Fruit fly (Drosophila melanogaster) whole organism, embryonic: ENCODE results near the gene HDAC6.
A peak's percentile ranks its signal among the peaks of the same experiment; 100 is the strongest.

Experiments used
- Asciz ChIP-seq: fragments of 200-800 bp; sonication (Bioruptor generic); optimal IDR thresholded peaks from 2 replicates; lab custom pipeline; 2017; ENCODE audit warnings: missing biosample characterization, mild to moderate bottlenecking, missing genetic modification characterization, missing genetic modification reagents
- Atf3 ChIP-seq: fragments of 200-800 bp; sonication (Bioruptor generic); optimal IDR thresholded peaks from 3 replicates; lab custom pipeline; 2016; ENCODE audit warnings: missing biosample characterization, missing genetic modification characterization
- Awh ChIP-seq: fragments of 200-800 bp; sonication (Bioruptor generic); IDR thresholded peaks from 2 replicates; pipeline ENCODE4, ENCODE4 v1.3.6; 2022; ENCODE audit warnings: missing biosample characterization, missing genetic modification characterization
- CG12104 ChIP-seq: fragments of 200-800 bp; sonication (Bioruptor generic); optimal IDR thresholded peaks from 3 replicates; lab custom pipeline; 2016; ENCODE audit warnings: missing biosample characterization, missing genetic modification characterization
- CG14860 ChIP-seq: fragments of 200-800 bp; sonication (Bioruptor generic); IDR thresholded peaks from 3 replicates; pipeline ENCODE4 v1.3.6; 2022; ENCODE audit warnings: missing biosample characterization, missing genetic modification characterization; ENCODE audit not compliant: partially characterized antibody
- CG14965 ChIP-seq: fragments of 200-800 bp; sonication (Bioruptor generic); optimal IDR thresholded peaks from 2 replicates; lab custom pipeline; 2016; ENCODE audit warnings: missing biosample characterization, missing genetic modification characterization, borderline replicate concordance
- CG15479 ChIP-seq: fragments of 200-800 bp; sonication (Bioruptor generic); optimal IDR thresholded peaks from 3 replicates; lab custom pipeline; 2019; ENCODE audit warnings: missing biosample characterization, mild to moderate bottlenecking, missing genetic modification characterization, moderate library complexity
- CG15601 ChIP-seq: fragments of 200-800 bp; sonication (Bioruptor generic); optimal IDR thresholded peaks from 3 replicates; lab custom pipeline; 2019; ENCODE audit warnings: missing biosample characterization, mild to moderate bottlenecking, missing genetic modification characterization, moderate library complexity
- CG16813 ChIP-seq: fragments of 200-800 bp; sonication (Bioruptor generic); IDR thresholded peaks from 3 replicates; pipeline ENCODE4 v1.3.6; 2022; ENCODE audit warnings: missing biosample characterization, missing genetic modification characterization; ENCODE audit not compliant: partially characterized antibody
- CG2875 ChIP-seq: fragments of 200-800 bp; sonication (Bioruptor generic); optimal IDR thresholded peaks from 2 replicates; lab custom pipeline; 2017; ENCODE audit warnings: missing biosample characterization, mild to moderate bottlenecking, missing genetic modification characterization, missing genetic modification reagents
- CG32772 ChIP-seq: fragments of 200-800 bp; sonication (Bioruptor generic); IDR thresholded peaks from 2 replicates; pipeline ENCODE4 v1.3.6; 2022; ENCODE audit warnings: missing biosample characterization, missing genetic modification characterization
- CG33213 ChIP-seq: fragments of 200-800 bp; sonication (Bioruptor generic); optimal IDR thresholded peaks from 3 replicates; lab custom pipeline; 2016; ENCODE audit warnings: missing biosample characterization, missing genetic modification characterization
- CG7786 ChIP-seq: fragments of 200-800 bp; sonication (Bioruptor generic); optimal IDR thresholded peaks from 2 replicates; lab custom pipeline; 2016; ENCODE audit warnings: missing biosample characterization, missing genetic modification characterization
- CG7963 ChIP-seq: fragments of 200-800 bp; sonication (Bioruptor generic); IDR thresholded peaks from 3 replicates; pipeline ENCODE4 v1.3.6; 2022; ENCODE audit warnings: missing biosample characterization, missing genetic modification characterization; ENCODE audit not compliant: partially characterized antibody
- CG7987 ChIP-seq: fragments of 200-800 bp; sonication (Bioruptor generic); optimal IDR thresholded peaks from 2 replicates; lab custom pipeline; 2018; ENCODE audit warnings: missing biosample characterization, mild to moderate bottlenecking, missing genetic modification characterization, moderate library complexity
- CG8089 ChIP-seq: fragments of 200-800 bp; sonication (Bioruptor generic); optimal IDR thresholded peaks from 3 replicates; lab custom pipeline; 2016; ENCODE audit warnings: missing biosample characterization, missing genetic modification characterization
- CG8290 ChIP-seq, 3 experiments: fragments of 200-800 bp; sonication (Bioruptor generic); optimal IDR thresholded peaks; 2 replicates each; lab custom pipeline; 2016 to 2019; ENCODE audit warnings: missing biosample characterization in 3 of 3, missing genetic modification characterization in 3 of 3, mild to moderate bottlenecking in 2 of 3, moderate library complexity in 1 of 3
- CHES-1-like ChIP-seq: fragments of 200-800 bp; sonication (Bioruptor generic); optimal IDR thresholded peaks from 2 replicates; lab custom pipeline; 2016; ENCODE audit warnings: missing biosample characterization, missing genetic modification characterization
- D ChIP-seq, 2 experiments: fragments of 200-800 bp in 1 of 2; fragments of >200 bp in 1 of 2; sonication (Bioruptor generic) in 1 of 2; optimal IDR thresholded peaks; 2 replicates in 1 of 2; 3 replicates in 1 of 2; lab custom pipeline; 2017; ENCODE audit warnings: mild to moderate bottlenecking in 1 of 2, missing biosample characterization in 1 of 2, missing genetic modification characterization in 1 of 2, missing genetic modification reagents in 1 of 2
- GATAe ChIP-seq: fragments of 200-800 bp; sonication (Bioruptor generic); conservative IDR thresholded peaks from 2 replicates; pipeline ENCODE4 v1.3.6; 2022; ENCODE audit warnings: missing biosample characterization, missing genetic modification characterization
- Gsc ChIP-seq: fragments of 200-800 bp; sonication (Bioruptor generic); IDR thresholded peaks from 2 replicates; pipeline ENCODE4 v1.3.6; 2022; ENCODE audit warnings: missing biosample characterization, missing genetic modification characterization
- Gug ChIP-seq: fragments of 200-800 bp; sonication (Bioruptor generic); IDR thresholded peaks from 4 replicates; pipeline ENCODE4 v1.3.6; 2022; ENCODE audit warnings: missing biosample characterization, missing genetic modification characterization
- HmgD ChIP-seq: fragments of 200-800 bp; sonication (Bioruptor generic); optimal IDR thresholded peaks from 3 replicates; lab custom pipeline; 2016; ENCODE audit warnings: missing biosample characterization, missing genetic modification characterization
- Hr3 ChIP-seq: fragments of 200-800 bp; sonication (Bioruptor generic); optimal IDR thresholded peaks from 3 replicates; lab custom pipeline; 2016; ENCODE audit warnings: missing biosample characterization, missing genetic modification characterization
- NK7.1 ChIP-seq: fragments of 200-800 bp; sonication (Bioruptor generic); optimal IDR thresholded peaks from 3 replicates; lab custom pipeline; 2016; ENCODE audit warnings: missing biosample characterization, missing genetic modification characterization
- Nf-YA ChIP-seq: fragments of 200-800 bp; sonication (Bioruptor generic); IDR thresholded peaks from 2 replicates; pipeline ENCODE4 v1.3.6; 2022; ENCODE audit warnings: missing biosample characterization, missing genetic modification characterization
- Nf-YB ChIP-seq: fragments of 200-800 bp; sonication (Bioruptor generic); optimal IDR thresholded peaks from 3 replicates; lab custom pipeline; 2019; ENCODE audit warnings: missing biosample characterization, mild to moderate bottlenecking, missing genetic modification characterization, moderate library complexity
- Nf-YC ChIP-seq: fragments of 200-800 bp; optimal IDR thresholded peaks from 3 replicates; lab custom pipeline; 2019; ENCODE audit warnings: missing biosample characterization, mild to moderate bottlenecking, missing genetic modification characterization, moderate library complexity
- Optix ChIP-seq: fragments of 200-800 bp; sonication (Bioruptor generic); IDR thresholded peaks from 3 replicates; pipeline ENCODE4 v1.3.6; 2022; ENCODE audit warnings: missing biosample characterization, missing genetic modification characterization
- Ptx1 ChIP-seq: fragments of 200-800 bp; sonication (Bioruptor generic); IDR thresholded peaks from 2 replicates; pipeline ENCODE4 v1.3.6; 2022; ENCODE audit warnings: missing biosample characterization, missing genetic modification characterization
- Rfx ChIP-seq: fragments of 200-800 bp; sonication (Bioruptor generic); IDR thresholded peaks from 2 replicates; pipeline ENCODE4 v1.3.6; 2022; ENCODE audit warnings: missing biosample characterization, missing genetic modification characterization
- Sin3A ChIP-seq: fragments of >200 bp; optimal IDR thresholded peaks from 2 replicates; lab custom pipeline; 2018
- Tbp ChIP-seq: fragments of >200 bp; optimal IDR thresholded peaks from 2 replicates; lab custom pipeline; 2018; ENCODE audit warnings: missing biosample characterization, missing genetic modification characterization
- ash1 ChIP-seq: fragments of 200-800 bp; sonication (Bioruptor generic); optimal IDR thresholded peaks from 2 replicates; lab custom pipeline; 2018; ENCODE audit warnings: missing biosample characterization, mild to moderate bottlenecking, missing genetic modification characterization
- crp ChIP-seq, 2 experiments: fragments of 200-800 bp; sonication (Bioruptor generic); optimal IDR thresholded peaks; 2 replicates in 1 of 2; 3 replicates in 1 of 2; lab custom pipeline; 2017; ENCODE audit warnings: missing biosample characterization in 2 of 2, missing genetic modification characterization in 2 of 2, mild to moderate bottlenecking in 1 of 2, moderate library complexity in 1 of 2
- dan ChIP-seq: fragments of 200-800 bp; sonication (Bioruptor generic); IDR thresholded peaks from 2 replicates; pipeline ENCODE4 v1.3.6; 2022; ENCODE audit warnings: missing biosample characterization, missing genetic modification characterization
- dm ChIP-seq: fragments of 200-800 bp; sonication (Bioruptor generic); optimal IDR thresholded peaks from 3 replicates; lab custom pipeline; 2016; ENCODE audit warnings: missing biosample characterization, missing genetic modification characterization
- dmrt99B ChIP-seq: fragments of 200-800 bp; sonication (Bioruptor generic); optimal IDR thresholded peaks from 2 replicates; lab custom pipeline; 2018; ENCODE audit warnings: missing biosample characterization, mild to moderate bottlenecking, missing genetic modification characterization, moderate library complexity
- dysf ChIP-seq: fragments of 200-800 bp; sonication (Bioruptor generic); IDR thresholded peaks from 3 replicates; pipeline ENCODE4 v1.3.6; 2022; ENCODE audit warnings: missing biosample characterization, missing genetic modification characterization
- gce ChIP-seq: fragments of 200-800 bp; sonication (Bioruptor generic); IDR thresholded peaks from 3 replicates; pipeline ENCODE4 v1.3.6; 2022; ENCODE audit warnings: missing biosample characterization, missing genetic modification characterization
- gro ChIP-seq: fragments of 200-800 bp; sonication (Bioruptor generic); optimal IDR thresholded peaks from 2 replicates; lab custom pipeline; 2016; ENCODE audit warnings: missing biosample characterization, missing genetic modification characterization
- nerfin-2 ChIP-seq: fragments of 200-800 bp; sonication (Bioruptor generic); IDR thresholded peaks from 2 replicates; pipeline ENCODE4 v1.3.6; 2022; ENCODE audit warnings: missing biosample characterization, missing genetic modification characterization; ENCODE audit not compliant: partially characterized antibody
- pros ChIP-seq: fragments of 200-800 bp; sonication (Bioruptor generic); optimal IDR thresholded peaks from 3 replicates; lab custom pipeline; 2019; ENCODE audit warnings: missing biosample characterization, mild to moderate bottlenecking, missing genetic modification characterization, moderate library complexity
- repo ChIP-seq: fragments of 200-800 bp; sonication (Bioruptor generic); optimal IDR thresholded peaks from 2 replicates; lab custom pipeline; 2016; ENCODE audit warnings: missing biosample characterization, missing genetic modification characterization
- sens ChIP-seq: fragments of 200-800 bp; sonication (Bioruptor generic); peaks from one replicate; lab custom pipeline; 2016; ENCODE audit warnings: missing biosample characterization, missing genetic modification characterization
- slp2 ChIP-seq: fragments of 200-800 bp; sonication (Bioruptor generic); optimal IDR thresholded peaks from 2 replicates; lab custom pipeline; 2016; ENCODE audit warnings: missing biosample characterization, missing genetic modification characterization
- so ChIP-seq: fragments of 200-800 bp; sonication (Bioruptor generic); IDR thresholded peaks from 3 replicates; pipeline ENCODE4 v1.3.6; 2022; ENCODE audit warnings: missing biosample characterization, missing genetic modification characterization
- usp ChIP-seq: fragments of >200 bp; optimal IDR thresholded peaks from 2 replicates; lab custom pipeline; 2017; ENCODE audit warnings: missing biosample characterization, missing genetic modification characterization
- zen2 ChIP-seq: fragments of 200-800 bp; sonication (Bioruptor generic); IDR thresholded peaks from 3 replicates; pipeline ENCODE4 v1.3.6; 2022; ENCODE audit warnings: missing biosample characterization, missing genetic modification characterization; ENCODE audit not compliant: partially characterized antibody

Gene HDAC6

DNA sequence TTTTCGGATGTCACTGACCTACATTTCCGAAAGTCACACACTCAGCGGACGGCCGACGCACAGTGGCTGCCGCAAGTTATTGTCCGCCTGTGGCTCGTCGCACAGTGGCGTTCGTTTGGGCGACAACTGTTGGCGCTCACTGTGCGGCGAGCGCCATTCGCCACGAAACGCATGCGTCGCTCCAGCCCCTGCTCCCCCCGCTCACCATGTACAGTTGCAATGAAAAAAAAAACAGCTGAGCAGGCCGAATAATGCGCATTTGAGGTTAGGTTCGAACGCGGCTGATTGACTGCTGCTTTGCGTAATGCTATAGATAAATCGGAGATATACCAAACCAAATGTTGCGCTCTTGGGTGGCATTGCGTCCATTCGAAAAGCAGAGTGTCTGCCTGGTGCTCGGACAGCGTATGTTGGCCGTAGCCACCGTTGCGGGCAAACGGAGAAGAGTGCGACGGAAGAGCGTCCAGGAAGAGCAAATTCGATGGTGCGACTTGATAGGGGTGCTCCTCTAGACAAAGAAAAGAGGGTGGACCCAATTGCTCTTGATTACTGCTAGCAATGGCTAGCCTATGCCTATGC is 9.7 kb upstream of the HDAC6 start (continued):
- TF ChIP-seq dan (GFP tag; lab: Robert Waterston, UW) (no peak), dmrt99B (tag; lab: Kevin White, UChicago) (peak; percentile 73), Hr3 (GFP tag; lab: Kevin White, UChicago) (peak; percentile 94), NK7.1 (GFP tag; lab: Kevin White, UChicago) (peak; percentile 53), CHES-1-like (GFP tag; lab: Kevin White, UChicago) (peak; percentile 94), Awh (peak; percentile 91), Nf-YB (peak; percentile 39), Sin3A (no peak), gro (GFP tag; lab: Kevin White, UChicago) (peak; percentile 87), usp (GFP tag; lab: Kevin White, UChicago) (no peak), Rfx (peak; percentile 97), CG12104 (peak; percentile 26), Gsc (no peak; the same call in 1 of the 2 replicates), slp2 (GFP tag; lab: Kevin White, UChicago) (peak; percentile 68), CG2875 (peak; percentile 65), Nf-YC (tag; lab: Kevin White, UChicago) (peak; percentile 68), gce (peak; percentile 98), crp (GFP tag; optimal IDR thresholded peaks at IDR 0.05; lab: Kevin White, UChicago) (peak; percentile 36 to 95), CG32772 (GFP tag; lab: Robert Waterston, UW) (peak; percentile 94), Nf-YA (GFP tag; lab: Robert Waterston, UW) (peak; percentile 65), GATAe (GFP tag; lab: Robert Waterston, UW) (peak; percentile 37; the same call in 1 of the 2 replicates), CG7987 (GFP tag; lab: Kevin White, UChicago) (peak; percentile 95), HmgD (peak; percentile 89), CG33213 (GFP tag; lab: Kevin White, UChicago) (peak; percentile 79), Asciz (GFP tag; lab: Kevin White, UChicago) (peak; percentile 9), CG16813 (GFP tag; lab: Robert Waterston, UW) (no peak), nerfin-2 (GFP tag; lab: Robert Waterston, UW) (0 out of 2 replicates have a peak, but pooled peaks have one; percentile 38), repo (GFP tag; lab: Kevin White, UChicago) (peak; percentile 76), CG8290 (GFP tag; optimal IDR thresholded peaks at IDR 0.05; lab: Kevin White, UChicago) (peak; percentile 67), CG8290 (tag; optimal IDR thresholded peaks at IDR 0.05; lab: Kevin White, UChicago) (peak; percentile 32 to 97), Atf3 (GFP tag; lab: Kevin White, UChicago) (peak; percentile 79), Gug (peak; percentile 98), CG8089 (GFP tag; lab: Kevin White, UChicago) (peak; percentile 60), dysf (GFP tag; lab: Robert Waterston, UW) (peak; percentile 85), ash1 (GFP tag; lab: Kevin White, UChicago) (peak; percentile 76), so (GFP tag; lab: Robert Waterston, UW) (peak; percentile 87), zen2 (GFP tag; lab: Robert Waterston, UW) (peak; percentile 62; the same call in 2 of the 3 replicates), sens (GFP tag; lab: Kevin White, UChicago) (peak; percentile 93), Optix (GFP tag; lab: Robert Waterston, UW) (peak; percentile 89), D (optimal IDR thresholded peaks at IDR 0.05; lab: Kevin White, UChicago) (no peak), D (GFP tag; optimal IDR thresholded peaks at IDR 0.05; lab: Kevin White, UChicago) (peak; percentile 51), Tbp (GFP tag; lab: Kevin White, UChicago) (no peak), CG14860 (GFP tag; lab: Robert Waterston, UW) (no peak), CG7786 (GFP tag; lab: Kevin White, UChicago) (peak; percentile 87), CG15479 (GFP tag; lab: Kevin White, UChicago) (no peak), CG7963 (GFP tag; lab: Robert Waterston, UW) (0 out of 3 replicates have a peak, but pooled peaks have one; percentile 24), pros (GFP tag; lab: Kevin White, UChicago) (peak; percentile 32), dm (GFP tag; lab: Kevin White, UChicago) (peak; percentile 96), CG15601 (tag; lab: Kevin White, UChicago) (peak; percentile 48), CG14965 (peak; percentile 21), Ptx1 (GFP tag; lab: Robert Waterston, UW) (peak; percentile 90)
